Fruit fly (Drosophila melanogaster): ENCODE data around the gene CG15498.

The CG15498 gene

dm6 chr3R:21569049-21569448 is at the start of gene CG15498:
Gene CG15498 (minus strand): TSS chr3R:21569149.
- TF ChIP-seq h (GFP tag; optimal IDR thresholded peaks at IDR 0.05) (no peak), lola (GFP tag; optimal IDR thresholded peaks at IDR 0.05) (no peak), pan (optimal IDR thresholded peaks at IDR 0.05) (no peak), fru (GFP tag; optimal IDR thresholded peaks at IDR 0.05) (no peak), Jra (GFP tag; optimal IDR thresholded peaks at IDR 0.05) (no peak), N (GFP tag; optimal IDR thresholded peaks at IDR 0.05) (no peak), sv (GFP tag; optimal IDR thresholded peaks at IDR 0.05) (no peak), dmrt93B (GFP tag; optimal IDR thresholded peaks at IDR 0.05) (no peak), Dif (GFP tag; optimal IDR thresholded peaks at IDR 0.05; ENCODE audit: partially characterized antibody) (no peak), Rel (GFP tag; optimal IDR thresholded peaks at IDR 0.05) (no peak), Rel (tag; optimal IDR thresholded peaks at IDR 0.05) (no peak), Hr78 (GFP tag; optimal IDR thresholded peaks at IDR 0.05) (no peak), CG9705 (GFP tag; optimal IDR thresholded peaks at IDR 0.05) (no peak), Hnf4 (GFP tag; optimal IDR thresholded peaks at IDR 0.05) (no peak), GATAd (GFP tag; optimal IDR thresholded peaks at IDR 0.05) (no peak), ey (GFP tag; optimal IDR thresholded peaks at IDR 0.05) (no peak), brk (GFP tag; optimal IDR thresholded peaks at IDR 0.05) (no peak), br (GFP tag; optimal IDR thresholded peaks at IDR 0.05) (no peak)

- peak; percentile 3 for TF ChIP-seq Hnf4 (GFP tag; optimal IDR thresholded peaks at IDR 0.05)
- no peak for TF ChIP-seq GATAd (GFP tag; optimal IDR thresholded peaks at IDR 0.05)
- peak; percentile 85 for TF ChIP-seq Vsx2 (GFP tag; optimal IDR thresholded peaks at IDR 0.05; ENCODE audit: partially characterized antibody)
- peak; percentile 10 for TF ChIP-seq h (GFP tag; optimal IDR thresholded peaks at IDR 0.05)
- no peak for TF ChIP-seq Hr78 (GFP tag; optimal IDR thresholded peaks at IDR 0.05)
- peak; percentile 7 for TF ChIP-seq sage (GFP tag; optimal IDR thresholded peaks at IDR 0.05)
- TF ChIP-seq psq (GFP tag; optimal IDR thresholded peaks at IDR 0.05), result peak; percentile 93
- no peak for TF ChIP-seq tai (GFP tag; optimal IDR thresholded peaks at IDR 0.05)
- no peak for TF ChIP-seq CG9705 (GFP tag; optimal IDR thresholded peaks at IDR 0.05)
- TF ChIP-seq dmrt93B (GFP tag; optimal IDR thresholded peaks at IDR 0.05), result no peak
- TF ChIP-seq woc (GFP tag; optimal IDR thresholded peaks at IDR 0.05), result no peak
- peak; percentile 23 for TF ChIP-seq Hr83 (GFP tag; optimal IDR thresholded peaks at IDR 0.05; ENCODE audit: poor library complexity, severe bottlenecking)
- peak; percentile 85 to 91 for TF ChIP-seq dl (GFP tag; optimal IDR thresholded peaks at IDR 0.05; ENCODE audit: insufficient read depth in 1 of 2, partially characterized antibody in 2 of 2)
- TF ChIP-seq Myc (optimal IDR thresholded peaks at IDR 0.05), result no peak
- TF ChIP-seq sv (GFP tag; optimal IDR thresholded peaks at IDR 0.05), result no peak
- TF ChIP-seq Dfd (GFP tag; optimal IDR thresholded peaks at IDR 0.05), result no peak
- peak; percentile 55 for TF ChIP-seq CrebA (GFP tag; optimal IDR thresholded peaks at IDR 0.05; ENCODE audit: borderline replicate concordance)
- no peak for TF ChIP-seq foxo (GFP tag; optimal IDR thresholded peaks at IDR 0.05)
- TF ChIP-seq Dif (GFP tag; optimal IDR thresholded peaks at IDR 0.05; ENCODE audit: partially characterized antibody), result peak; percentile 96
- peak; percentile 29 for TF ChIP-seq Sp1 (GFP tag; optimal IDR thresholded peaks at IDR 0.05)
Observed at dm6 chr3R:21618299-21619116, 49.6 kb upstream of the CG15498 start.

DNA sequence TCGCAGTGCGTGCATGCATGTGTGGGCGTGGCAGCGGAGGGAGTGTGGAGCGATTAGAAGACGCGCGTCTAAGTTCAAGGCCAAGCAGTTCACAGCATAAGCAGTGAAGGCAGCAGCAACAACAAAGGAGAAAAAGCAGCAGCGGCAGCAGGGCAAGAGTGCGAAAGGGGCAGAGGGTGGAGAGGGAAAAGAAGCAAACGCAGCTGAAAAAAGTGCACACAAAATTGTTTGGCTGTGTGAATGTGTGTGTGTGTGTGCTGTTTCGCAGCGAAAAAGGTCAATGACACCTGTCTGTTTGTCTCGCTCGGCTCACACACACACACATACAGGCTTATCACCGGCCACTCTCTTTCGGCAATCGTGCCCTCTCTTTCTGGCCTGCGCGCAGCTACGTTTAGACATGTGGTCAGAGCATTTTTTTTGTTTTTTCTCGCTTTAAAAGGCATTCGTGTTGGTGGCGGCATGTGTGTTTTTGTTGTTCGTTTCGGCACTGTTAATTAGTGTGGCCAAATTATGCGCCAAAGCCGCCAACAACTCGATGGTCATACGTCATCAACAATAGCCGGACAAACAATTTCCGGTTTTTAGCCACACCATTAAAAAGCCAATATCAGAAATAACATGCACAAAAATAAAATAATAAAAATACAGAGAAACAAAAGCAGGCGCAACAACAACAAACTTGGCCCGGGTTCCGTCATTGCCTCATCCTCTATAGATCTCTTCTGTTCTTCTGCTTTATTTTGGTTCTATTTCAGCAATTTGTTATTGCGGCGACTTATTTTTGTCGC is 47.3 kb upstream of the CG15498 start:
- TF ChIP-seq Hr78 (GFP tag; optimal IDR thresholded peaks at IDR 0.05), result no peak
- TF ChIP-seq Dfd (GFP tag; optimal IDR thresholded peaks at IDR 0.05), result no peak
- peak; percentile 64 for TF ChIP-seq Hnf4 (GFP tag; optimal IDR thresholded peaks at IDR 0.05)
- peak; percentile 58 for TF ChIP-seq Sp1 (GFP tag; optimal IDR thresholded peaks at IDR 0.05)
- peak; percentile 37 for TF ChIP-seq rgr (GFP tag; optimal IDR thresholded peaks at IDR 0.05)
- TF ChIP-seq fru (GFP tag; optimal IDR thresholded peaks at IDR 0.05), result peak; percentile 30
- TF ChIP-seq pan (optimal IDR thresholded peaks at IDR 0.05), result peak; percentile 17
- TF ChIP-seq CrebA (GFP tag; optimal IDR thresholded peaks at IDR 0.05; ENCODE audit: borderline replicate concordance), result peak; percentile 89
- no peak for TF ChIP-seq CG9705 (GFP tag; optimal IDR thresholded peaks at IDR 0.05)
- no peak for TF ChIP-seq Abd-B (GFP tag; optimal IDR thresholded peaks at IDR 0.05)
- TF ChIP-seq Myc (optimal IDR thresholded peaks at IDR 0.05), result no peak
- no peak for TF ChIP-seq sv (GFP tag; optimal IDR thresholded peaks at IDR 0.05)
- TF ChIP-seq GATAd (GFP tag; optimal IDR thresholded peaks at IDR 0.05), result no peak
- peak; percentile 81 for TF ChIP-seq Dif (GFP tag; optimal IDR thresholded peaks at IDR 0.05; ENCODE audit: partially characterized antibody)
- no peak for TF ChIP-seq brk (GFP tag; optimal IDR thresholded peaks at IDR 0.05)
- no peak for TF ChIP-seq lola (GFP tag; optimal IDR thresholded peaks at IDR 0.05)
- no peak for TF ChIP-seq sage (GFP tag; optimal IDR thresholded peaks at IDR 0.05)
- peak; percentile 7 for TF ChIP-seq N (GFP tag; optimal IDR thresholded peaks at IDR 0.05)
- no peak for TF ChIP-seq dmrt93B (GFP tag; optimal IDR thresholded peaks at IDR 0.05)
- TF ChIP-seq OdsH (GFP tag; optimal IDR thresholded peaks at IDR 0.05), result peak; percentile 19
- TF ChIP-seq Vsx2 (GFP tag; optimal IDR thresholded peaks at IDR 0.05; ENCODE audit: partially characterized antibody), result peak; percentile 61
- no peak for TF ChIP-seq usp (GFP tag; optimal IDR thresholded peaks at IDR 0.05)
- TF ChIP-seq br (GFP tag; optimal IDR thresholded peaks at IDR 0.05), result peak; percentile 9
- TF ChIP-seq jim (GFP tag; optimal IDR thresholded peaks at IDR 0.05), result peak; percentile 96
- peak; percentile 32 for TF ChIP-seq Rel (GFP tag; optimal IDR thresholded peaks at IDR 0.05)
- TF ChIP-seq Rel (tag; optimal IDR thresholded peaks at IDR 0.05), result peak; percentile 74
- TF ChIP-seq Mio (GFP tag; optimal IDR thresholded peaks at IDR 0.05), result no peak
- peak; percentile 72 for TF ChIP-seq h (GFP tag; optimal IDR thresholded peaks at IDR 0.05)
- peak in 1 of 2 experiments; percentile 62 for TF ChIP-seq foxo (GFP tag; optimal IDR thresholded peaks at IDR 0.05)
- no peak for TF ChIP-seq Hr83 (GFP tag; optimal IDR thresholded peaks at IDR 0.05; ENCODE audit: poor library complexity, severe bottlenecking)
- TF ChIP-seq dsf (GFP tag; optimal IDR thresholded peaks at IDR 0.05; ENCODE audit: borderline replicate concordance), result no peak
- TF ChIP-seq tai (GFP tag; optimal IDR thresholded peaks at IDR 0.05), result no peak
- peak; percentile 54 for TF ChIP-seq Jra (GFP tag; optimal IDR thresholded peaks at IDR 0.05)
- peak; percentile 37 to 53 for TF ChIP-seq dl (GFP tag; optimal IDR thresholded peaks at IDR 0.05; ENCODE audit: insufficient read depth in 1 of 2, partially characterized antibody in 2 of 2)
- peak; percentile 13 for TF ChIP-seq woc (GFP tag; optimal IDR thresholded peaks at IDR 0.05)

All from whole organism, wandering third instar larva.